Comparison of ENCODE assay signal across 2 fruit fly cellular contexts in genomic region chr3R:29589662-29590061, dm6.
TF ChIP-seq lines count a peak whose summit lies in the region.

CG11470 (minus strand) TSS chr3R:29589762.

- TF ChIP-seq CTCF in whole organism, embryonic (GFP tag; optimal IDR thresholded peaks at IDR 0.05; lab: Kevin White, UChicago), result no peak

TF ChIP-seq in whole organism, embryonic, 481 proteins besides CTCF, POLR2A, EP300 and RAD21:
- TF ChIP-seq Dek (tag; optimal IDR thresholded peaks at IDR 0.05; lab: Kevin White, UChicago), result no peak
- TF ChIP-seq trem (tag; optimal IDR thresholded peaks at IDR 0.05; lab: Kevin White, UChicago), result no peak
- TF ChIP-seq CG14667 (GFP tag; IDR thresholded peaks at IDR 0.05; lab: Robert Waterston, UW), result no peak
- TF ChIP-seq Kr (GFP tag; optimal IDR thresholded peaks at IDR 0.05; lab: Kevin White, UChicago), result no peak
- no peak for TF ChIP-seq fru (optimal IDR thresholded peaks at IDR 0.05; lab: Kevin White, UChicago)
- TF ChIP-seq Lpt (GFP tag; optimal IDR thresholded peaks at IDR 0.05; lab: Kevin White, UChicago), result no peak
- TF ChIP-seq Dll (GFP tag; IDR thresholded peaks at IDR 0.05; lab: Robert Waterston, UW; ENCODE audit: partially characterized antibody), result no peak
- TF ChIP-seq Optix (GFP tag; IDR thresholded peaks at IDR 0.05; lab: Robert Waterston, UW), result 0 out of 3 replicates have a peak, but pooled peaks have one; percentile 9
- TF ChIP-seq CG18011 (GFP tag; optimal IDR thresholded peaks at IDR 0.05; lab: Kevin White, UChicago), result no peak

TF ChIP-seq in whole organism, prepupa, 60 proteins besides CTCF, POLR2A, EP300 and RAD21:
- TF ChIP-seq Sox15 (GFP tag; optimal IDR thresholded peaks at IDR 0.05; lab: Kevin White, UChicago) (no peak), svp (GFP tag; lab: Kevin White, UChicago) (peak; percentile 31), ss (GFP tag; optimal IDR thresholded peaks at IDR 0.05; lab: Kevin White, UChicago) (no peak), cyc (GFP tag; optimal IDR thresholded peaks at IDR 0.05; lab: Kevin White, UChicago) (no peak)
TF ChIP-seq in whole organism, prepupa: peak in this region for 1.
